Worm (Caenorhabditis elegans) whole organism, L3 larva: ENCODE data around the gene math-6.

Experiments
- ama-1 ChIP-seq: fragments of 150-350 bp; optimal IDR thresholded peaks from 2 replicates; lab custom pipeline; 2018
- ceh-82 ChIP-seq: fragments of 150-350 bp; optimal IDR thresholded peaks from 2 replicates; lab custom pipeline; 2014; ENCODE audit warnings: missing biosample characterization, missing genetic modification characterization
- egl-27 ChIP-seq: sonication (generic microtip); optimal IDR thresholded peaks from 4 replicates; lab custom pipeline; 2017; ENCODE audit warnings: missing biosample characterization, missing genetic modification reagents, missing genetic modification characterization
- elt-2 ChIP-seq: sonication (generic microtip); optimal IDR thresholded peaks from 2 replicates; lab custom pipeline; 2016; ENCODE audit warnings: missing genetic modification reagents, mild to moderate bottlenecking, missing genetic modification characterization, missing compliant biosample characterization
- fkh-10 ChIP-seq: sonication (generic microtip); optimal IDR thresholded peaks from 2 replicates; lab custom pipeline; 2017; ENCODE audit warnings: missing biosample characterization, missing genetic modification reagents, missing genetic modification characterization
- nhr-11 ChIP-seq: fragments of 150-350 bp; optimal IDR thresholded peaks from 2 replicates; lab custom pipeline; 2014; ENCODE audit warnings: missing biosample characterization, missing genetic modification characterization
- nhr-77 ChIP-seq: fragments of 150-350 bp; optimal IDR thresholded peaks from 2 replicates; lab custom pipeline; 2014; ENCODE audit warnings: missing biosample characterization, missing genetic modification characterization
- pha-4 ChIP-seq: fragments of 150-350 bp; optimal IDR thresholded peaks from 2 replicates; lab custom pipeline; 2014; ENCODE audit warnings: missing biosample characterization, missing genetic modification reagents, missing genetic modification characterization
- sea-2 ChIP-seq: fragments of 150-350 bp; sonication (generic microtip); optimal IDR thresholded peaks from 4 replicates; lab custom pipeline; 2014; ENCODE audit warnings: missing biosample characterization, missing genetic modification reagents, missing genetic modification characterization
- zag-1 ChIP-seq: fragments of 150-350 bp; optimal IDR thresholded peaks from 2 replicates; lab custom pipeline; 2014; ENCODE audit warnings: missing biosample characterization, missing genetic modification characterization

ce11 chrII:1884635-1885034, at the start of gene math-6:
- no peak for TF ChIP-seq pha-4 (tag; lab: Kevin White, UChicago)
- TF ChIP-seq ama-1 (lab: Kevin White, UChicago), result no peak
- no peak for TF ChIP-seq ceh-82 (tag; lab: Kevin White, UChicago)
- TF ChIP-seq elt-2, result no peak
- TF ChIP-seq egl-27 (tag; lab: Kevin White, UChicago), result no peak
- TF ChIP-seq fkh-10, result no peak
- no peak for TF ChIP-seq sea-2 (GFP tag; lab: Kevin White, UChicago)
- TF ChIP-seq nhr-77 (tag; lab: Kevin White, UChicago), result no peak
- no peak for TF ChIP-seq nhr-11 (tag; lab: Kevin White, UChicago)
- TF ChIP-seq zag-1, result no peak
